Fruit fly (Drosophila melanogaster): ENCODE data around the gene schuy.

schuy gene

dm6 chr3L:20002482-20003234, 16.8 kb downstream of the schuy start, which contains the start of gene CG7668 (continued):
- TF ChIP-seq CG4318 (GFP tag; optimal IDR thresholded peaks at IDR 0.05) (peak; percentile 68), CG31627 (GFP tag; optimal IDR thresholded peaks at IDR 0.05) (peak; percentile 94), Ets96B (tag; optimal IDR thresholded peaks at IDR 0.05) (peak; percentile 93), cyc (GFP tag; optimal IDR thresholded peaks at IDR 0.05) (peak; percentile 89), Gug (GFP tag; IDR thresholded peaks at IDR 0.05) (peak; percentile 84), pdm3 (GFP tag; optimal IDR thresholded peaks at IDR 0.05) (peak; percentile 92), net (GFP tag; optimal IDR thresholded peaks at IDR 0.05) (peak; percentile 92), spab (GFP tag; optimal IDR thresholded peaks at IDR 0.05) (peak; percentile 81), topi (GFP tag; optimal IDR thresholded peaks at IDR 0.05) (peak; percentile 93), Sox14 (GFP tag; optimal IDR thresholded peaks at IDR 0.05) (peak; percentile 92)

- no peak for TF ChIP-seq Sox14 (GFP tag; optimal IDR thresholded peaks at IDR 0.05)
- TF ChIP-seq CG10669 (GFP tag; optimal IDR thresholded peaks at IDR 0.05): peak; percentile 0
- no peak for TF ChIP-seq CG34406 (GFP tag; optimal IDR thresholded peaks at IDR 0.05)
- no peak for TF ChIP-seq salr (GFP tag; optimal IDR thresholded peaks at IDR 0.05)
Observed at dm6 chr3L:20003235-20003493, 17.3 kb downstream of the schuy start.

dm6 chr3L:20004442-20004869, 18.6 kb downstream of the schuy start:
- TF ChIP-seq cyc (GFP tag; optimal IDR thresholded peaks at IDR 0.05) (no peak), CG10631 (GFP tag; optimal IDR thresholded peaks at IDR 0.05) (no peak), Eip78C (GFP tag) (peak; percentile 61), CG11902 (GFP tag; optimal IDR thresholded peaks at IDR 0.05) (no peak)

- TF ChIP-seq CG1621 (tag; optimal IDR thresholded peaks at IDR 0.05): no peak
- TF ChIP-seq CG34406 (GFP tag; optimal IDR thresholded peaks at IDR 0.05): no peak
- no peak for TF ChIP-seq CG6276 (GFP tag; optimal IDR thresholded peaks at IDR 0.05)
- no peak for TF ChIP-seq ss (GFP tag; optimal IDR thresholded peaks at IDR 0.05)
- no peak for TF ChIP-seq CG7368 (GFP tag; optimal IDR thresholded peaks at IDR 0.05)
- TF ChIP-seq vri (GFP tag; optimal IDR thresholded peaks at IDR 0.05): no peak
- no peak for TF ChIP-seq Sox14 (GFP tag; optimal IDR thresholded peaks at IDR 0.05)
- TF ChIP-seq eg (GFP tag; IDR thresholded peaks at IDR 0.05): no peak
- TF ChIP-seq pdm3 (GFP tag; optimal IDR thresholded peaks at IDR 0.05): no peak
- TF ChIP-seq spab (GFP tag; optimal IDR thresholded peaks at IDR 0.05): no peak
- TF ChIP-seq salr (GFP tag; optimal IDR thresholded peaks at IDR 0.05): no peak
- no peak for TF ChIP-seq Lpt (GFP tag; optimal IDR thresholded peaks at IDR 0.05)
- TF ChIP-seq Eip93F (GFP tag; optimal IDR thresholded peaks at IDR 0.05): no peak
- TF ChIP-seq Gug (GFP tag; IDR thresholded peaks at IDR 0.05): no peak
- no peak for TF ChIP-seq CG8319 (GFP tag; optimal IDR thresholded peaks at IDR 0.05)
- no peak for TF ChIP-seq CG10669 (GFP tag; optimal IDR thresholded peaks at IDR 0.05)
- no peak for TF ChIP-seq fd59A (GFP tag; optimal IDR thresholded peaks at IDR 0.05)
- TF ChIP-seq Sox15 (GFP tag; optimal IDR thresholded peaks at IDR 0.05): no peak
- TF ChIP-seq CG10631 (GFP tag; optimal IDR thresholded peaks at IDR 0.05): no peak
Observed at dm6 chr3L:20005033-20005782, 19.3 kb downstream of the schuy start, which contains the start of gene kug. kug (plus strand) TSS chr3L:20005301.

- TF ChIP-seq fkh (GFP tag; optimal IDR thresholded peaks at IDR 0.05): peak; percentile 87
- TF ChIP-seq lz (GFP tag; optimal IDR thresholded peaks at IDR 0.05): no peak
- TF ChIP-seq Hr4 (GFP tag; optimal IDR thresholded peaks at IDR 0.05): no peak
Observed at dm6 chr3L:20006269-20007265, 20.7 kb downstream of the schuy start.
